Worm (Caenorhabditis elegans) whole organism, L4/young adult: Measurements from ENCODE around the gene R193.6.

Source experiments
- dao-5 ChIP-seq: sonication (generic microtip); optimal IDR thresholded peaks from 2 replicates; lab custom pipeline; 2016; ENCODE audit warnings: missing genotype, missing genetic modification characterization, moderate library complexity, missing compliant biosample characterization
- him-1 ChIP-seq: sonication (generic microtip); optimal IDR thresholded peaks from 2 replicates; lab custom pipeline; 2016; ENCODE audit warnings: missing genotype, missing genetic modification reagents, missing genetic modification characterization, missing compliant biosample characterization

DNA sequence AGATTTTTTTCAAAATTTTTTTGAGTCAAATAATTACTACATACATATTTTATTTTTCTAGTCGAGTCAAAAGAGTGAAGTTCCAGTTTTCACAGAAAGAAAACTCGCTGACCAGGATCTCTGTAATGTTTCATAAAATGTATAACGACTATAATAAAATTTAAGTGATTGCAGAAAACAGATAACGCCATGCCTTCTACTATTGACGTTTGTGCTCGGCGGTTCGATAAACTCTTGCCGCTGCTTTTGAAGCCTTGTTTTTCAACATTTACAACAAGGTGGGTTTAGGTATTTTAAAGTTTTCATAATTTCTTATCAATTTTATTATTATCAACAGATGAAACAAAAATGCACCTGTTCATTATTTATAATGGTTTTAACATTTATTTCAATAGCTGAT, 23.2 kb upstream of the R193.6 start, which contains the start of gene lmp-2:
- no peak for TF ChIP-seq dao-5
- TF ChIP-seq him-1 (tag; lab: Kevin White, UChicago), result no peak
